Fruit fly (Drosophila melanogaster) whole organism, pupa: ENCODE measurements around the gene Prp16.

Experiments used
- CG10348 ChIP-seq: fragments of 200-800 bp; sonication (Bioruptor generic); IDR thresholded peaks from 2 replicates; pipeline ENCODE4 v1.3.6; 2022; ENCODE audit warnings: missing biosample characterization, missing genetic modification characterization
- CG15710 ChIP-seq: fragments of 200-800 bp; sonication (Bioruptor generic); optimal IDR thresholded peaks from 2 replicates; lab custom pipeline; 2018; ENCODE audit warnings: missing biosample characterization, mild to moderate bottlenecking, missing genetic modification characterization, moderate library complexity
- CG32121 ChIP-seq: fragments of 200-800 bp; sonication (Bioruptor generic); IDR thresholded peaks from 2 replicates; pipeline ENCODE4 v1.3.6; 2022; ENCODE audit warnings: missing biosample characterization, missing genetic modification characterization
- CG8159 ChIP-seq: fragments of 200-800 bp; sonication (Bioruptor generic); optimal IDR thresholded peaks from 3 replicates; lab custom pipeline; 2018; ENCODE audit warnings: missing biosample characterization, mild to moderate bottlenecking, missing genetic modification characterization, moderate library complexity
- D1 ChIP-seq: fragments of 200-800 bp; sonication (Bioruptor generic); optimal IDR thresholded peaks from 2 replicates; lab custom pipeline; 2018; ENCODE audit warnings: missing biosample characterization, mild to moderate bottlenecking, missing genetic modification characterization, moderate library complexity
- EcR ChIP-seq: fragments of 200-800 bp; sonication (Bioruptor generic); optimal IDR thresholded peaks from 3 replicates; lab custom pipeline; 2019; ENCODE audit warnings: missing biosample characterization, missing genetic modification characterization, mild to moderate bottlenecking, moderate library complexity, missing genetic modification reagents
- Pif1A ChIP-seq: fragments of 200-800 bp; sonication (Bioruptor generic); optimal IDR thresholded peaks from 3 replicates; lab custom pipeline; 2016; ENCODE audit warnings: missing biosample characterization, missing genetic modification characterization
- Pif1B ChIP-seq: fragments of 200-800 bp; sonication (Bioruptor generic); optimal IDR thresholded peaks from 3 replicates; lab custom pipeline; 2016; ENCODE audit warnings: missing biosample characterization, missing genetic modification characterization
- Snoo ChIP-seq: fragments of 200-800 bp; sonication (Bioruptor generic); optimal IDR thresholded peaks from 3 replicates; lab custom pipeline; 2017; ENCODE audit warnings: missing biosample characterization, mild to moderate bottlenecking, missing genetic modification characterization, inconsistent platforms
- gl ChIP-seq: fragments of 200-800 bp; sonication (Bioruptor generic); optimal IDR thresholded peaks from 2 replicates; lab custom pipeline; 2018; ENCODE audit warnings: missing biosample characterization, mild to moderate bottlenecking, missing genetic modification characterization

- no peak for TF ChIP-seq CG10348 (GFP tag; lab: Robert Waterston, UW)
- no peak for TF ChIP-seq gl (tag; lab: Kevin White, UChicago)
- TF ChIP-seq Pif1B: no peak
- TF ChIP-seq EcR: no peak
- TF ChIP-seq CG8159: no peak
- no peak for TF ChIP-seq Snoo
- TF ChIP-seq CG15710: no peak
- no peak for TF ChIP-seq CG32121
- no peak for TF ChIP-seq Pif1A (GFP tag; lab: Kevin White, UChicago)
- no peak for TF ChIP-seq D1
These were observed 26.7 kb upstream of the Prp16 start, which contains the start of gene CG1368 for dm6 chrX:14174456-14174855.
